Worm (Caenorhabditis elegans) whole organism, L1 larva: Measurements from ENCODE around the gene M01H9.2.
A peak's percentile ranks its signal among the peaks of the same experiment; 100 is the strongest.

Source experiments
- C04F5.9 ChIP-seq: sonication (generic microtip); optimal IDR thresholded peaks from 2 replicates; lab custom pipeline; 2016; ENCODE audit warnings: missing genetic modification characterization, missing compliant biosample characterization
- C16A3.4 ChIP-seq: fragments of 150-350 bp; optimal IDR thresholded peaks from 2 replicates; lab custom pipeline; 2014; ENCODE audit warnings: missing biosample characterization, missing genetic modification characterization
- Y116A8C.19 ChIP-seq: sonication (generic microtip); optimal IDR thresholded peaks from 2 replicates; lab custom pipeline; 2016; ENCODE audit warnings: missing compliant biosample characterization, missing genetic modification characterization, borderline replicate concordance
- aha-1 ChIP-seq: fragments of 150-350 bp; optimal IDR thresholded peaks from 2 replicates; lab custom pipeline; 2014; ENCODE audit warnings: missing biosample characterization, missing genetic modification characterization
- aly-2 ChIP-seq: fragments of 150-350 bp; optimal IDR thresholded peaks from 2 replicates; lab custom pipeline; 2014; ENCODE audit warnings: missing biosample characterization, missing genetic modification characterization
- ama-1 ChIP-seq: fragments of 150-350 bp; optimal IDR thresholded peaks from 2 replicates; lab custom pipeline; 2014
- blmp-1 ChIP-seq: fragments of 150-350 bp; optimal IDR thresholded peaks from 2 replicates; lab custom pipeline; 2014; ENCODE audit warnings: missing biosample characterization, missing genetic modification characterization
- ceh-82 ChIP-seq, 3 experiments: fragments of 150-350 bp in 1 of 3; sonication (generic microtip) in 2 of 3; optimal IDR thresholded peaks; 2 replicates each; lab custom pipeline; 2014 to 2017; ENCODE audit warnings: missing biosample characterization in 3 of 3, missing genetic modification characterization in 3 of 3
- ces-1 ChIP-seq: fragments of 150-350 bp; optimal IDR thresholded peaks from 2 replicates; lab custom pipeline; 2014; ENCODE audit warnings: missing biosample characterization, missing genetic modification reagents, missing genetic modification characterization
- dpl-1 ChIP-seq, 3 experiments: fragments of 150-350 bp in 2 of 3; sonication (generic microtip) in 1 of 3; optimal IDR thresholded peaks; 2 replicates each; lab custom pipeline; 2014 to 2017; ENCODE audit warnings: missing biosample characterization in 3 of 3, missing genetic modification characterization in 3 of 3, missing genetic modification reagents in 3 of 3
- dsc-1 ChIP-seq: sonication (generic microtip); optimal IDR thresholded peaks from 2 replicates; lab custom pipeline; 2016; ENCODE audit warnings: mild to moderate bottlenecking, missing genetic modification characterization, missing compliant biosample characterization
- efl-1 ChIP-seq, 4 experiments: fragments of 150-350 bp; optimal IDR thresholded peaks in 3 of 4; peaks in 1 of 4; 1 replicate in 1 of 4; 2 replicates in 3 of 4; lab custom pipeline; 2014; ENCODE audit warnings: missing biosample characterization in 2 of 4, missing genetic modification characterization in 2 of 4, missing genetic modification reagents in 2 of 4
- egl-27 ChIP-seq, 2 experiments: fragments of 150-350 bp in 1 of 2; sonication (generic microtip); optimal IDR thresholded peaks; 3 replicates each; lab custom pipeline; 2017 to 2018; ENCODE audit warnings: missing biosample characterization in 2 of 2, missing genetic modification characterization in 2 of 2, missing genetic modification reagents in 2 of 2
- elt-2 ChIP-seq: sonication (generic microtip); optimal IDR thresholded peaks from 2 replicates; lab custom pipeline; 2016; ENCODE audit warnings: missing genetic modification characterization, mild to moderate bottlenecking, inconsistent platforms, missing compliant biosample characterization, missing genetic modification reagents
- fkh-10 ChIP-seq: sonication (generic microtip); optimal IDR thresholded peaks from 2 replicates; lab custom pipeline; 2017; ENCODE audit warnings: missing biosample characterization, missing genetic modification reagents, missing genetic modification characterization
- fkh-8 ChIP-seq: sonication (generic microtip); optimal IDR thresholded peaks from 2 replicates; lab custom pipeline; 2016; ENCODE audit warnings: mild to moderate bottlenecking, missing genetic modification characterization, missing compliant biosample characterization
- grh-1 ChIP-seq: fragments of 200-800 bp; sonication (Bioruptor generic); IDR thresholded peaks from 2 replicates; pipeline ENCODE4 v1.3.6; 2022; ENCODE audit warnings: missing genetic modification reagents, missing genetic modification characterization, missing compliant biosample characterization
- hlh-17 ChIP-seq: fragments of 200-800 bp; sonication (Bioruptor generic); optimal IDR thresholded peaks from 2 replicates; lab custom pipeline; 2018; ENCODE audit warnings: missing genetic modification characterization, mild to moderate bottlenecking, missing compliant biosample characterization, moderate library complexity, borderline replicate concordance
- isw-1 ChIP-seq: fragments of 200-800 bp; sonication (Bioruptor generic); IDR thresholded peaks from 2 replicates; pipeline ENCODE4 v1.3.6; 2022; ENCODE audit warnings: missing genetic modification characterization, missing compliant biosample characterization
- jun-1 ChIP-seq: fragments of 150-350 bp; optimal IDR thresholded peaks from 2 replicates; lab custom pipeline; 2014; ENCODE audit warnings: missing biosample characterization, missing genetic modification reagents, missing genetic modification characterization
- lin-13 ChIP-seq: fragments of 150-350 bp; optimal IDR thresholded peaks from 2 replicates; lab custom pipeline; 2014; ENCODE audit warnings: missing biosample characterization, missing genetic modification reagents, missing genetic modification characterization
- lin-14 ChIP-seq: fragments of 200-800 bp; sonication (Bioruptor generic); optimal IDR thresholded peaks from 2 replicates; lab custom pipeline; 2018; ENCODE audit warnings: mild to moderate bottlenecking, missing genetic modification characterization, moderate library complexity, missing compliant biosample characterization
- lin-15B ChIP-seq: fragments of 150-350 bp; sonication (generic microtip); optimal IDR thresholded peaks from 3 replicates; lab custom pipeline; 2014; ENCODE audit warnings: missing biosample characterization, missing genetic modification characterization
- lin-35 ChIP-seq, 2 experiments: fragments of 150-350 bp; optimal IDR thresholded peaks; 2 replicates each; lab custom pipeline; 2014; ENCODE audit warnings: missing biosample characterization in 2 of 2, missing genetic modification characterization in 2 of 2, missing genetic modification reagents in 2 of 2
- lir-3 ChIP-seq: sonication (generic microtip); optimal IDR thresholded peaks from 2 replicates; lab custom pipeline; 2016; ENCODE audit warnings: mild to moderate bottlenecking, missing genetic modification characterization, moderate library complexity, missing compliant biosample characterization; ENCODE audit not compliant: poor library complexity
- lsy-2 ChIP-seq, 2 experiments: fragments of 150-350 bp; optimal IDR thresholded peaks; 2 replicates each; lab custom pipeline; 2014; ENCODE audit warnings: missing biosample characterization in 2 of 2, missing genetic modification characterization in 2 of 2
- mdl-1 ChIP-seq, 2 experiments: fragments of 150-350 bp; optimal IDR thresholded peaks; 2 replicates each; lab custom pipeline; 2014 to 2017; ENCODE audit warnings: missing biosample characterization in 2 of 2, missing genetic modification characterization in 2 of 2, inconsistent platforms in 1 of 2
- mef-2 ChIP-seq: fragments of 150-350 bp; optimal IDR thresholded peaks from 2 replicates; lab custom pipeline; 2014; ENCODE audit warnings: missing biosample characterization, missing genetic modification characterization
- mep-1 ChIP-seq: fragments of 150-350 bp; optimal IDR thresholded peaks from 2 replicates; lab custom pipeline; 2014; ENCODE audit warnings: missing biosample characterization, missing genetic modification characterization
- nhr-12 ChIP-seq: sonication (generic microtip); optimal IDR thresholded peaks from 2 replicates; lab custom pipeline; 2017; ENCODE audit warnings: missing biosample characterization, missing genetic modification characterization
- nhr-19 ChIP-seq: fragments of 200-800 bp; sonication (Bioruptor generic); conservative IDR thresholded peaks from 2 replicates; pipeline ENCODE4 v1.3.6; 2022; ENCODE audit warnings: missing genetic modification characterization, missing compliant biosample characterization
- nhr-20 ChIP-seq: sonication (generic microtip); optimal IDR thresholded peaks from 2 replicates; lab custom pipeline; 2016; ENCODE audit warnings: mild to moderate bottlenecking, missing genetic modification characterization, missing compliant biosample characterization
- nhr-28 ChIP-seq: fragments of 150-350 bp; optimal IDR thresholded peaks from 2 replicates; lab custom pipeline; 2014; ENCODE audit warnings: missing biosample characterization, missing genetic modification characterization
- nhr-47 ChIP-seq: sonication (generic microtip); optimal IDR thresholded peaks from 2 replicates; lab custom pipeline; 2016; ENCODE audit warnings: mild to moderate bottlenecking, missing genetic modification characterization, moderate library complexity, missing compliant biosample characterization
- nhr-84 ChIP-seq: sonication (generic microtip); optimal IDR thresholded peaks from 2 replicates; lab custom pipeline; 2017; ENCODE audit warnings: missing biosample characterization, missing genetic modification characterization
- nhr-85 ChIP-seq: sonication (generic microtip); peaks from one replicate; lab custom pipeline; 2016; ENCODE audit warnings: missing genetic modification characterization, inconsistent platforms, missing compliant biosample characterization
- nhr-90 ChIP-seq: sonication (generic microtip); optimal IDR thresholded peaks from 2 replicates; lab custom pipeline; 2016; ENCODE audit warnings: mild to moderate bottlenecking, missing genetic modification characterization, missing compliant biosample characterization; ENCODE audit not compliant: poor library complexity
- pag-3 ChIP-seq: sonication (generic microtip); optimal IDR thresholded peaks from 2 replicates; lab custom pipeline; 2017; ENCODE audit warnings: missing genetic modification characterization, mild to moderate bottlenecking, missing compliant biosample characterization, antibody characterized with exemption, borderline replicate concordance; ENCODE audit not compliant: insufficient read depth
- pax-3 ChIP-seq: fragments of 200-800 bp; sonication (Bioruptor generic); optimal IDR thresholded peaks from 2 replicates; lab custom pipeline; 2018; ENCODE audit warnings: mild to moderate bottlenecking, missing genetic modification characterization, moderate library complexity, missing compliant biosample characterization
- pqm-1 ChIP-seq: sonication (generic microtip); optimal IDR thresholded peaks from 3 replicates; lab custom pipeline; 2017; ENCODE audit warnings: missing biosample characterization, missing genetic modification characterization
- rnt-1 ChIP-seq: sonication (generic microtip); optimal IDR thresholded peaks from 2 replicates; lab custom pipeline; 2016; ENCODE audit warnings: mild to moderate bottlenecking, missing genetic modification characterization, moderate library complexity, missing compliant biosample characterization
- skn-1 ChIP-seq: fragments of 150-350 bp; optimal IDR thresholded peaks from 2 replicates; lab custom pipeline; 2014; ENCODE audit warnings: missing biosample characterization, missing genetic modification characterization
- snu-23 ChIP-seq: sonication (generic microtip); optimal IDR thresholded peaks from 2 replicates; lab custom pipeline; 2016; ENCODE audit warnings: missing genetic modification characterization, missing compliant biosample characterization
- sptf-1 ChIP-seq: fragments of 150-350 bp; optimal IDR thresholded peaks from 2 replicates; lab custom pipeline; 2014; ENCODE audit warnings: missing biosample characterization, missing genetic modification characterization
- sup-37 ChIP-seq: fragments of 200-800 bp; sonication (Bioruptor generic); optimal IDR thresholded peaks from 2 replicates; lab custom pipeline; 2018; ENCODE audit warnings: mild to moderate bottlenecking, missing genetic modification characterization, missing compliant biosample characterization
- swsn-7 ChIP-seq: sonication (generic microtip); optimal IDR thresholded peaks from 2 replicates; lab custom pipeline; 2016; ENCODE audit warnings: missing genetic modification characterization, missing compliant biosample characterization
- tbx-2 ChIP-seq: sonication (generic microtip); optimal IDR thresholded peaks from 2 replicates; lab custom pipeline; 2016; ENCODE audit warnings: missing genetic modification characterization, missing compliant biosample characterization
- tlp-1 ChIP-seq: fragments of 150-350 bp; optimal IDR thresholded peaks from 2 replicates; lab custom pipeline; 2014; ENCODE audit warnings: missing biosample characterization, missing genetic modification characterization
- unc-130 ChIP-seq: fragments of 150-350 bp; optimal IDR thresholded peaks from 2 replicates; lab custom pipeline; 2017; ENCODE audit warnings: missing biosample characterization, missing genetic modification characterization, inconsistent platforms
- xbp-1 ChIP-seq: sonication (generic microtip); optimal IDR thresholded peaks from 2 replicates; lab custom pipeline; 2016; ENCODE audit warnings: missing genetic modification characterization, missing compliant biosample characterization
- zip-4 ChIP-seq: fragments of 200-800 bp; sonication (Bioruptor generic); optimal IDR thresholded peaks from 2 replicates; lab custom pipeline; 2018; ENCODE audit warnings: mild to moderate bottlenecking, missing genetic modification characterization, moderate library complexity, missing compliant biosample characterization
- ztf-4 ChIP-seq: fragments of 150-350 bp; optimal IDR thresholded peaks from 2 replicates; lab custom pipeline; 2014; ENCODE audit warnings: missing biosample characterization, missing genetic modification characterization

M01H9.2 gene

ce11 chrIV:4477009-4477471 lies 14.0 kb upstream of the M01H9.2 start, which contains the start of gene M01H9.3:
TSS of gene M01H9.3 (minus strand) at chrIV:4477059.
- TF ChIP-seq mep-1 (tag; lab: Kevin White, UChicago) (peak; percentile 57), nhr-47 (tag; lab: Kevin White, UChicago) (peak; percentile 51), jun-1 (tag; lab: Kevin White, UChicago) (peak; percentile 30), lin-14 (peak; percentile 96), lir-3 (tag; lab: Kevin White, UChicago) (peak; percentile 78), fkh-10 (peak; percentile 8), hlh-17 (GFP tag; lab: Kevin White, UChicago) (no peak), fkh-8 (tag; lab: Kevin White, UChicago) (peak; percentile 59), C16A3.4 (tag; lab: Kevin White, UChicago) (peak; percentile 58), ama-1 (lab: Kevin White, UChicago) (peak; percentile 65), ces-1 (GFP tag; lab: Kevin White, UChicago) (no peak), pqm-1 (tag; lab: Kevin White, UChicago) (no peak), efl-1 (optimal IDR thresholded peaks at IDR 0.05; lab: Kevin White, UChicago) (peak; percentile 22 to 54), efl-1 (GFP tag; optimal IDR thresholded peaks at IDR 0.05 in 1 of 2; lab: Kevin White, UChicago) (peak; percentile 26 to 93), nhr-28 (no peak), isw-1 (GFP tag; lab: Robert Waterston, UW) (peak; percentile 27), ztf-4 (tag; lab: Kevin White, UChicago) (peak; percentile 71), nhr-84 (no peak), zip-4 (GFP tag; lab: Kevin White, UChicago) (no peak), grh-1 (no peak), aly-2 (tag; lab: Kevin White, UChicago) (peak; percentile 7), nhr-90 (peak; percentile 30), ceh-82 (tag; optimal IDR thresholded peaks at IDR 0.05; lab: Kevin White, UChicago) (peak in 2 of 3 experiments; percentile 14 to 41), nhr-19 (GFP tag; lab: Robert Waterston, UW) (peak; percentile 98), blmp-1 (tag; lab: Kevin White, UChicago) (no peak), sup-37 (GFP tag; lab: Kevin White, UChicago) (no peak), nhr-85 (tag; lab: Kevin White, UChicago) (peak; percentile 79), xbp-1 (tag; lab: Kevin White, UChicago) (peak; percentile 52), mdl-1 (tag; optimal IDR thresholded peaks at IDR 0.05; lab: Kevin White, UChicago) (peak in 1 of 2 experiments; percentile 97), rnt-1 (peak; percentile 79), pax-3 (tag; lab: Kevin White, UChicago) (peak; percentile 16), aha-1 (no peak), mef-2 (tag; lab: Kevin White, UChicago) (peak; percentile 67), elt-2 (tag; lab: Kevin White, UChicago) (peak; percentile 65), lin-35 (GFP tag; optimal IDR thresholded peaks at IDR 0.05; lab: Kevin White, UChicago) (peak; percentile 62 to 80), lin-15B (tag; lab: Kevin White, UChicago) (no peak), lin-13 (peak; percentile 4), pag-3 (no peak), dpl-1 (GFP tag; optimal IDR thresholded peaks at IDR 0.05; lab: Kevin White, UChicago) (peak; percentile 33 to 60 (median 53)), tlp-1 (tag; lab: Kevin White, UChicago) (no peak), dsc-1 (no peak), tbx-2 (tag; lab: Kevin White, UChicago) (peak; percentile 82), swsn-7 (tag; lab: Kevin White, UChicago) (peak; percentile 67), lsy-2 (tag; optimal IDR thresholded peaks at IDR 0.05; lab: Kevin White, UChicago) (peak; percentile 66 to 79), unc-130 (tag; lab: Kevin White, UChicago) (peak; percentile 85), skn-1 (tag; lab: Kevin White, UChicago) (peak; percentile 21), C04F5.9 (tag; lab: Kevin White, UChicago) (no peak), egl-27 (tag; optimal IDR thresholded peaks at IDR 0.05; lab: Kevin White, UChicago) (no peak), snu-23 (GFP tag; lab: Kevin White, UChicago) (peak; percentile 89), sptf-1 (tag; lab: Kevin White, UChicago) (no peak), Y116A8C.19 (tag; lab: Kevin White, UChicago) (no peak), nhr-12 (tag; lab: Kevin White, UChicago) (no peak), nhr-20 (tag; lab: Kevin White, UChicago) (peak; percentile 89)
